Worm (Caenorhabditis elegans): ENCODE measurements around the gene sec-3.

sec-3 gene

DNA sequence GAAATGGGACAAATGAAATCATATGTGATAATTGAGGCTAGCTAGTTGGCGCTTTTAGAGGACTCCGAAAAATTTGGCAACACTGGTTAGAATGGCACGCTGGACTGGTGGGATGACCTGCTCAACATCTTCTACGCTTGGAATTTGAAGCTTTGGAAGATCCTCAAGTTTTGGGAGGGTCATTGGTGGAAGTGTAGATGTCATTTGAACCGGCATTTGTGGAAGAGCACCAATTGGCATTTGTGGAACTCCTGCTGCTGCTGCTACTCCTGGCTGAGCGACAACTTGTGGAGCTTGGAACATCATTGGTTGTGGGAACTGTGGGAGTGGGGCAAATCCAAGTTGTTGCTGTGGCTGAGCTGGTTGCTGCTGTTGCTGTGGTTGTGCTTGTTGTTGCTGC lies 7.2 kb downstream of the sec-3 start:
- TF ChIP-seq zip-11 (GFP tag; IDR thresholded peaks at IDR 0.05) (no peak), aha-1 (tag) (peak; percentile 71), hlh-11 (tag; optimal IDR thresholded peaks at IDR 0.05) (peak; percentile 0), set-16 (GFP tag; IDR thresholded peaks at IDR 0.05) (peak; percentile 32; the same call in 1 of the 2 replicates), ceh-44 (GFP tag; IDR thresholded peaks at IDR 0.05) (no peak), daf-19 (GFP tag; conservative IDR thresholded peaks at IDR 0.05) (no peak), ceh-20 (GFP tag; IDR thresholded peaks at IDR 0.05) (no peak), nhr-28 (tag; optimal IDR thresholded peaks at IDR 0.05) (no peak), dmd-8 (GFP tag; IDR thresholded peaks at IDR 0.05) (peak; percentile 68; the same call in 1 of the 2 replicates), daf-16 (GFP tag; optimal IDR thresholded peaks at IDR 0.05) (peak in 1 of 2 experiments; percentile 20), daf-16 (tag; optimal IDR thresholded peaks at IDR 0.05) (no peak), hmg-1.1 (GFP tag; IDR thresholded peaks at IDR 0.05) (peak; percentile 42; the same call in 1 of the 2 replicates), lsy-2 (tag; optimal IDR thresholded peaks at IDR 0.05) (peak in 1 of 2 experiments; percentile 15), ama-1 (optimal IDR thresholded peaks at IDR 0.05) (peak; percentile 83), T26A8.4 (GFP tag; IDR thresholded peaks at IDR 0.05) (0 out of 2 replicates have a peak, but pooled peaks have one; percentile 21), nhr-42 (GFP tag; IDR thresholded peaks at IDR 0.05) (0 out of 2 replicates have a peak, but pooled peaks have one; percentile 4), egl-43 (GFP tag; IDR thresholded peaks at IDR 0.05) (peak; percentile 6; the same call in 1 of the 2 replicates), attf-4 (tag; optimal IDR thresholded peaks at IDR 0.05) (no peak)

- TF ChIP-seq unc-62 (GFP tag; optimal IDR thresholded peaks at IDR 0.05 in 1 of 2) (peak in 1 of 2 experiments; percentile 90), unc-62 (tag; optimal IDR thresholded peaks at IDR 0.05) (no peak), aha-1 (tag) (peak; percentile 82), ceh-32 (tag; optimal IDR thresholded peaks at IDR 0.05; ENCODE audit: poor library complexity) (no peak), lin-15B (tag; optimal IDR thresholded peaks at IDR 0.05) (no peak)
Measured at ce11 chrX:3091119-3091746, 8.4 kb downstream of the sec-3 start.

ce11 chrX:3089894-3090414 lies 9.7 kb downstream of the sec-3 start:
- TF ChIP-seq ZK337.2 (GFP tag; IDR thresholded peaks at IDR 0.05), result no peak
- no peak for TF ChIP-seq lin-38 (GFP tag; IDR thresholded peaks at IDR 0.05)
- no peak for TF ChIP-seq madf-9 (GFP tag; conservative IDR thresholded peaks at IDR 0.05)
- peak; percentile 61 for TF ChIP-seq pqm-1 (tag; optimal IDR thresholded peaks at IDR 0.05)
- TF ChIP-seq lim-7 (GFP tag; IDR thresholded peaks at IDR 0.05), result no peak
- TF ChIP-seq dpl-1 (GFP tag; optimal IDR thresholded peaks at IDR 0.05), result no peak
- TF ChIP-seq zip-11 (GFP tag; IDR thresholded peaks at IDR 0.05), result no peak
- no peak for TF ChIP-seq ztf-11 (tag; optimal IDR thresholded peaks at IDR 0.05)
- no peak for TF ChIP-seq sdz-12 (GFP tag; optimal IDR thresholded peaks at IDR 0.05)
- TF ChIP-seq hmg-1.1 (GFP tag; IDR thresholded peaks at IDR 0.05), result peak; percentile 79
- TF ChIP-seq nhr-111 (GFP tag; optimal IDR thresholded peaks at IDR 0.05), result no peak
- no peak for TF ChIP-seq daf-12 (tag; optimal IDR thresholded peaks at IDR 0.05)
- no peak for TF ChIP-seq daf-8 (GFP tag; IDR thresholded peaks at IDR 0.05)
- no peak for TF ChIP-seq lin-13 (GFP tag; optimal IDR thresholded peaks at IDR 0.05)
- peak in 1 of 2 experiments; percentile 91 for TF ChIP-seq unc-62 (GFP tag; optimal IDR thresholded peaks at IDR 0.05 in 1 of 2)
- TF ChIP-seq unc-62 (tag; optimal IDR thresholded peaks at IDR 0.05), result no peak
- TF ChIP-seq tag-97 (GFP tag; IDR thresholded peaks at IDR 0.05), result no peak
- no peak for TF ChIP-seq skn-1 (tag; optimal IDR thresholded peaks at IDR 0.05)
- 0 out of 2 replicates have a peak, but pooled peaks have one; percentile 26 for TF ChIP-seq mxl-2 (GFP tag; conservative IDR thresholded peaks at IDR 0.05)
- TF ChIP-seq nhr-28 (tag; optimal IDR thresholded peaks at IDR 0.05), result peak; percentile 80
- TF ChIP-seq lin-15B (tag; optimal IDR thresholded peaks at IDR 0.05), result no peak
- TF ChIP-seq fkh-10 (GFP tag; optimal IDR thresholded peaks at IDR 0.05), result peak; percentile 16
- peak; percentile 100 for TF ChIP-seq aha-1 (tag)
- TF ChIP-seq rbr-2 (tag; optimal IDR thresholded peaks at IDR 0.05), result peak; percentile 43
- no peak for TF ChIP-seq F49E8.2 (tag; optimal IDR thresholded peaks at IDR 0.05; ENCODE audit: borderline replicate concordance)
- TF ChIP-seq madf-5 (GFP tag; IDR thresholded peaks at IDR 0.05), result no peak
- no peak for TF ChIP-seq attf-4 (tag; optimal IDR thresholded peaks at IDR 0.05)
- peak; percentile 4 for TF ChIP-seq mes-2 (tag; optimal IDR thresholded peaks at IDR 0.05; ENCODE audit: poor library complexity, severe bottlenecking)
- no peak for TF ChIP-seq ceh-32 (tag; optimal IDR thresholded peaks at IDR 0.05; ENCODE audit: poor library complexity)
- TF ChIP-seq php-3 (GFP tag; IDR thresholded peaks at IDR 0.05), result 0 out of 2 replicates have a peak, but pooled peaks have one; percentile 46
- no peak for TF ChIP-seq nhr-76 (tag; optimal IDR thresholded peaks at IDR 0.05)
- peak; percentile 57 for TF ChIP-seq nhr-11 (tag; optimal IDR thresholded peaks at IDR 0.05)
- TF ChIP-seq hlh-30 (tag; optimal IDR thresholded peaks at IDR 0.05; ENCODE audit: insufficient read depth), result peak; percentile 92

All from whole organism, L4 larva.